Worm (Caenorhabditis elegans) whole organism, early embryonic: Measurements from ENCODE around the gene syg-1.

ENCODE experiments used
- B0310.2 ChIP-seq: sonication (generic microtip); optimal IDR thresholded peaks from 2 replicates; lab custom pipeline; 2016; ENCODE audit warnings: mild to moderate bottlenecking, missing genetic modification characterization, missing compliant biosample characterization
- F13C5.2 ChIP-seq: sonication (generic microtip); optimal IDR thresholded peaks from 2 replicates; lab custom pipeline; 2017; ENCODE audit warnings: mild to moderate bottlenecking, missing genetic modification characterization, inconsistent platforms, missing compliant biosample characterization
- ama-1 ChIP-seq: fragments of 150-350 bp; optimal IDR thresholded peaks from 2 replicates; lab custom pipeline; 2014
- flt-1 ChIP-seq: fragments of 200-800 bp; sonication (Bioruptor generic); IDR thresholded peaks from 2 replicates; pipeline ENCODE4 v1.3.6; 2022; ENCODE audit warnings: missing genetic modification characterization, missing compliant biosample characterization
- scrt-1 ChIP-seq: fragments of 200-800 bp; sonication (Bioruptor generic); IDR thresholded peaks from 2 replicates; pipeline ENCODE4 v1.3.6; 2022; ENCODE audit warnings: missing genetic modification characterization, missing compliant biosample characterization
- tra-4 ChIP-seq: sonication (generic microtip); optimal IDR thresholded peaks from 2 replicates; lab custom pipeline; 2017; ENCODE audit warnings: missing genetic modification characterization, missing compliant biosample characterization

DNA sequence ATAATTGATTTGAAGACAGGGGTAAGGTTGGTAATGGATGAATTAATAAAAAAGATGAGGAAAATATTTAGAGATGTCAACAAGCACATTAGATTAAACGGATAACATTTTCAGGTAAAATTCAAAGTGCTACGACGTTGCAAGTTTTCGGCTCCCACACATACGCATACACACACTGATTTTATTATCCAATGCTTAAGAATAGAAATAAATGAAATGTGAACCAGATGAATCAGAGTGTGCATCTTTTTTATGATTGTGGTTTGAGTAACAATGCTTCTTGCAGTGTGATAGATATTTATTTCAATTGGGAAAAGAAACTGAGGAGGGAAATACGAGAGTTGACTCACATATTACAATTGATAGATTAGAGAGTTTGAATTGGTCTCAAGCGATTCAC is 23.6 kb upstream of the syg-1 start:
- TF ChIP-seq ama-1 (lab: Kevin White, UChicago) (no peak), flt-1 (GFP tag; lab: Robert Waterston, UW) (no peak), B0310.2 (tag; lab: Kevin White, UChicago) (no peak), scrt-1 (GFP tag; lab: Robert Waterston, UW) (no peak), tra-4 (tag; lab: Kevin White, UChicago) (no peak), F13C5.2 (tag; lab: Kevin White, UChicago) (no peak)
